Worm (Caenorhabditis elegans): ENCODE data around the gene T01C3.3.

- TF ChIP-seq ama-1 (optimal IDR thresholded peaks at IDR 0.05) (no peak), scrt-1 (GFP tag; IDR thresholded peaks at IDR 0.05) (no peak), ets-7 (tag; optimal IDR thresholded peaks at IDR 0.05) (no peak), tbx-37 (GFP tag; conservative IDR thresholded peaks at IDR 0.05) (no peak), pes-1 (GFP tag; IDR thresholded peaks at IDR 0.05) (no peak), tra-4 (tag; optimal IDR thresholded peaks at IDR 0.05) (no peak)
Observed at ce11 chrV:14984593-14984992, 7.9 kb downstream of the T01C3.3 start, which contains the start of gene F02D8.4.
